Worm (Caenorhabditis elegans): ENCODE measurements around the gene flp-20.

- TF ChIP-seq ztf-22 (GFP tag; optimal IDR thresholded peaks at IDR 0.05) (no peak), B0336.3 (GFP tag; IDR thresholded peaks at IDR 0.05) (no peak), rpc-1 (optimal IDR thresholded peaks at IDR 0.05) (no peak), rpc-1 (tag; optimal IDR thresholded peaks at IDR 0.05) (no peak), sea-2 (GFP tag; IDR thresholded peaks at IDR 0.05) (no peak), aptf-3 (GFP tag; IDR thresholded peaks at IDR 0.05) (no peak), bed-1 (GFP tag; IDR thresholded peaks at IDR 0.05) (no peak), nfya-1 (tag; optimal IDR thresholded peaks at IDR 0.05; ENCODE audit: borderline replicate concordance, insufficient read depth) (no peak), repo-1 (tag; optimal IDR thresholded peaks at IDR 0.05) (no peak), hlh-12 (tag; optimal IDR thresholded peaks at IDR 0.05) (no peak), D2030.7 (GFP tag; IDR thresholded peaks at IDR 0.05) (no peak), lin-26 (GFP tag; IDR thresholded peaks at IDR 0.05) (no peak), hmg-20 (GFP tag; IDR thresholded peaks at IDR 0.05) (no peak)
Observed at ce11 chrX:9364501-9364900, 14.8 kb upstream of the flp-20 start, which contains the start of gene pkc-2.

All from whole organism, young adult.